Fruit fly (Drosophila melanogaster): Measurements from ENCODE around the gene CG44325.

Gene CG44325

dm6 chrX:9120828-9121754, 42.8 kb upstream of the CG44325 start (continued):
- TF ChIP-seq nmo (GFP tag; optimal IDR thresholded peaks at IDR 0.05): peak; percentile 56
- TF ChIP-seq CG12744 (GFP tag; optimal IDR thresholded peaks at IDR 0.05): no peak
- TF ChIP-seq CG5953 (GFP tag; IDR thresholded peaks at IDR 0.05): no peak
- no peak for TF ChIP-seq kah (GFP tag; optimal IDR thresholded peaks at IDR 0.05)
- TF ChIP-seq CG1024 (GFP tag; IDR thresholded peaks at IDR 0.05): peak; percentile 39; the same call in 1 of the 2 replicates
- TF ChIP-seq PHDP (tag; optimal IDR thresholded peaks at IDR 0.05): peak; percentile 63
- no peak for TF ChIP-seq sima (GFP tag; optimal IDR thresholded peaks at IDR 0.05)
- peak; percentile 49 for TF ChIP-seq CG9727 (GFP tag; optimal IDR thresholded peaks at IDR 0.05)
- TF ChIP-seq Doc3 (GFP tag; IDR thresholded peaks at IDR 0.05; ENCODE audit: partially characterized antibody): no peak
- TF ChIP-seq Ssrp (tag; optimal IDR thresholded peaks at IDR 0.05): peak; percentile 23
- no peak for TF ChIP-seq aop (GFP tag; IDR thresholded peaks at IDR 0.05)
- TF ChIP-seq Ets65A (GFP tag): peak; percentile 77
- TF ChIP-seq gsb (GFP tag; IDR thresholded peaks at IDR 0.05): no peak
- TF ChIP-seq CG15696 (tag; optimal IDR thresholded peaks at IDR 0.05): peak; percentile 8
- TF ChIP-seq CG14050 (GFP tag; IDR thresholded peaks at IDR 0.05): no peak
- TF ChIP-seq HmgZ (tag; optimal IDR thresholded peaks at IDR 0.05): no peak
- TF ChIP-seq CG12155 (GFP tag; optimal IDR thresholded peaks at IDR 0.05): no peak
- TF ChIP-seq Ravus (GFP tag; IDR thresholded peaks at IDR 0.05): no peak
- no peak for TF ChIP-seq ftz-f1 (GFP tag; optimal IDR thresholded peaks at IDR 0.05)
- TF ChIP-seq CG17361 (GFP tag; IDR thresholded peaks at IDR 0.05): peak; percentile 23; the same call in 1 of the 3 replicates
- TF ChIP-seq E2f2 (GFP tag; IDR thresholded peaks at IDR 0.05): no peak
- TF ChIP-seq run (tag; optimal IDR thresholded peaks at IDR 0.05): no peak
- no peak for TF ChIP-seq caup (GFP tag; optimal IDR thresholded peaks at IDR 0.05; ENCODE audit: severe bottlenecking)
- TF ChIP-seq CG15514 (GFP tag; optimal IDR thresholded peaks at IDR 0.05): peak; percentile 21
- no peak for TF ChIP-seq Nf-YB (GFP tag; optimal IDR thresholded peaks at IDR 0.05)
- TF ChIP-seq otp (GFP tag; IDR thresholded peaks at IDR 0.05): no peak
- peak; percentile 52 for TF ChIP-seq unpg (GFP tag; optimal IDR thresholded peaks at IDR 0.05)
- TF ChIP-seq Usf (GFP tag; optimal IDR thresholded peaks at IDR 0.05): no peak
- no peak for TF ChIP-seq Sry-δ (GFP tag; optimal IDR thresholded peaks at IDR 0.05)
- no peak for TF ChIP-seq Dref (GFP tag; IDR thresholded peaks at IDR 0.05)
- peak; percentile 22 for TF ChIP-seq cg (GFP tag; optimal IDR thresholded peaks at IDR 0.05)
- no peak for TF ChIP-seq knrl (GFP tag; IDR thresholded peaks at IDR 0.05; ENCODE audit: partially characterized antibody)
- no peak for TF ChIP-seq Spps (tag; optimal IDR thresholded peaks at IDR 0.05)
- TF ChIP-seq CG11696 (GFP tag; IDR thresholded peaks at IDR 0.05): peak; percentile 87
- no peak for TF ChIP-seq Myb (GFP tag; optimal IDR thresholded peaks at IDR 0.05)
- no peak for TF ChIP-seq salm (tag; optimal IDR thresholded peaks at IDR 0.05)
- TF ChIP-seq Hr39 (optimal IDR thresholded peaks at IDR 0.05): no peak
- TF ChIP-seq slp2 (GFP tag; optimal IDR thresholded peaks at IDR 0.05): no peak
- TF ChIP-seq Stat92E (GFP tag; optimal IDR thresholded peaks at IDR 0.05): no peak
- no peak for TF ChIP-seq CG33557 (GFP tag; optimal IDR thresholded peaks at IDR 0.05)
- TF ChIP-seq Mrtf (GFP tag; IDR thresholded peaks at IDR 0.05): peak; percentile 40; the same call in 1 of the 3 replicates
- TF ChIP-seq CG8388 (GFP tag; optimal IDR thresholded peaks at IDR 0.05): peak; percentile 23
- TF ChIP-seq seq (GFP tag; IDR thresholded peaks at IDR 0.05): no peak
- TF ChIP-seq kay (GFP tag; optimal IDR thresholded peaks at IDR 0.05): peak; percentile 2
- no peak for TF ChIP-seq ac (GFP tag; optimal IDR thresholded peaks at IDR 0.05)
- no peak for TF ChIP-seq amos (GFP tag; IDR thresholded peaks at IDR 0.05; ENCODE audit: partially characterized antibody)
- TF ChIP-seq Taf1 (GFP tag; IDR thresholded peaks at IDR 0.05): peak; percentile 19; the same call in 1 of the 2 replicates
- TF ChIP-seq phol (tag; optimal IDR thresholded peaks at IDR 0.05): peak; percentile 54
- TF ChIP-seq CG1792 (GFP tag; optimal IDR thresholded peaks at IDR 0.05): no peak

All from whole organism, embryonic.